Worm (Caenorhabditis elegans) whole organism, L4/young adult: Measurements from ENCODE around the gene F13C5.3.

Source experiments
- W03F9.2 ChIP-seq: fragments of 150-350 bp; optimal IDR thresholded peaks from 2 replicates; lab custom pipeline; 2014; ENCODE audit warnings: missing biosample characterization, missing genetic modification characterization
- dao-5 ChIP-seq: sonication (generic microtip); optimal IDR thresholded peaks from 2 replicates; lab custom pipeline; 2016; ENCODE audit warnings: missing genotype, missing genetic modification characterization, moderate library complexity, missing compliant biosample characterization
- him-1 ChIP-seq: sonication (generic microtip); optimal IDR thresholded peaks from 2 replicates; lab custom pipeline; 2016; ENCODE audit warnings: missing genotype, missing genetic modification reagents, missing genetic modification characterization, missing compliant biosample characterization

DNA sequence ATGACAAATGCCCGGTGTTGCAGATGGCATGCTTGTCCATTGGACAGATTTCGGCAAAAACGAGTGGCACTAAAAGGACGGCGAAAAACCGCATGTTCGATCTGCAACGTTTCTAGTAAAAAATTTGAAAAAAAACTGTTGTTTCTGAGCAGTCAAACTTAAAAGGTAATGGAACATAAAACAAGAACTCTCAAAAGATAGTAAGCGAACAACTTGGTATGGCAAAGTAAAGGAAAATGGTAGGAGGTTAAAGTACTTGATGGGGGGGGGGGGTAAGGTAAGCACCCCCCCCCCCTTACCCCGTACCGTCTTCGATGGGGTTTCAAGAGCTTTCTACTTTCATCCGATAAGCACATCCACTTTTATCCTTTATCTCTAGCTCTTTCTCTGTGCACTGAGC lies 9.0 kb upstream of the F13C5.3 start, which contains the start of gene F13C5.5:
- TF ChIP-seq dao-5 (no peak), him-1 (tag; lab: Kevin White, UChicago) (no peak), W03F9.2 (no peak)
